Fruit fly (Drosophila melanogaster): Measurements from ENCODE around the gene bab2.

DNA sequence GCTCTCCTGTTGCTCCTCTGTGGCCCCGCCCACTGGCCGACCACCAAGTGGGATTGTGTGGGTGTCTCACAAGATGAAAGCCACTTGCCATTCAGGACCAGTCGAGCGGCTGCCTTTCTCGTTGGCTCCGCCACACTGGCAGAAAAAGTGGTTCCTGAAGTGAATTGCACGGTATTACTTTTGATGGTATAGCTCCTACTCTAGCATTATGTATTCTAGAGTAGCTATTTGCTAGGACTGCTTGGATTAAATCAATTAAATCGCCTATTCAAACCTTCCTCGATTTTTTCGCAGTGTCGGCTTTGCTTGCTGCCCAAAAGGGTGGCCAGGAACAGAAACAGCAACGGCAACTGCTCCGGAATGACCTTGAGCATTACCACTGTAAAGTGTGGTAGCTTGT, 37.7 kb downstream of the bab2 start:
- TF ChIP-seq EcR (GFP tag; optimal IDR thresholded peaks at IDR 0.05), result no peak
- TF ChIP-seq CG15710 (tag; optimal IDR thresholded peaks at IDR 0.05), result peak; percentile 22
- TF ChIP-seq Ets98B (GFP tag; IDR thresholded peaks at IDR 0.05), result 0 out of 2 replicates have a peak, but pooled peaks have one; percentile 12
- peak; percentile 47; the same call in 1 of the 3 replicates for TF ChIP-seq fd96Ca (GFP tag; IDR thresholded peaks at IDR 0.05)
- peak; percentile 42; the same call in 1 of the 2 replicates for TF ChIP-seq CG12605 (GFP tag; IDR thresholded peaks at IDR 0.05)
- TF ChIP-seq rn (GFP tag; IDR thresholded peaks at IDR 0.05), result no peak
- peak; percentile 68; the same call in 1 of the 3 replicates for TF ChIP-seq CG4496 (GFP tag; IDR thresholded peaks at IDR 0.05)
- TF ChIP-seq CG13204 (GFP tag; optimal IDR thresholded peaks at IDR 0.05), result no peak
- peak; percentile 47 for TF ChIP-seq Pif1A (GFP tag; optimal IDR thresholded peaks at IDR 0.05)
- TF ChIP-seq gl (tag; optimal IDR thresholded peaks at IDR 0.05), result peak; percentile 52
- TF ChIP-seq D1 (tag; optimal IDR thresholded peaks at IDR 0.05), result no peak
- TF ChIP-seq CG8159 (tag; optimal IDR thresholded peaks at IDR 0.05), result peak; percentile 77
- no peak for TF ChIP-seq CG32121 (GFP tag; IDR thresholded peaks at IDR 0.05)

Data from whole organism, pupa.